Worm (Caenorhabditis elegans) whole organism, L2 larva: ENCODE measurements around the gene egrh-1.

Source experiments
- C34F6.9 ChIP-seq: fragments of 150-350 bp; optimal IDR thresholded peaks from 2 replicates; lab custom pipeline; 2014; ENCODE audit warnings: missing biosample characterization, missing genetic modification characterization
- F13H6.1 ChIP-seq: sonication (generic microtip); optimal IDR thresholded peaks from 2 replicates; lab custom pipeline; 2016; ENCODE audit warnings: missing genetic modification characterization, missing compliant biosample characterization
- R02D3.7 ChIP-seq: fragments of 150-350 bp; optimal IDR thresholded peaks from 2 replicates; lab custom pipeline; 2014; ENCODE audit warnings: missing biosample characterization, missing genetic modification characterization
- Y55F3AM.14 ChIP-seq: fragments of 200-800 bp; sonication (Bioruptor generic); optimal IDR thresholded peaks from 2 replicates; lab custom pipeline; 2018; ENCODE audit warnings: mild to moderate bottlenecking, missing genetic modification characterization, missing compliant biosample characterization
- ZK546.5 ChIP-seq: sonication (generic microtip); optimal IDR thresholded peaks from 2 replicates; lab custom pipeline; 2017; ENCODE audit warnings: missing biosample characterization, missing genetic modification characterization
- alr-1 ChIP-seq: fragments of 150-350 bp; optimal IDR thresholded peaks from 2 replicates; lab custom pipeline; 2014; ENCODE audit warnings: missing biosample characterization, missing genetic modification characterization
- aly-2 ChIP-seq: fragments of 150-350 bp; optimal IDR thresholded peaks from 2 replicates; lab custom pipeline; 2014; ENCODE audit warnings: missing biosample characterization, missing genetic modification characterization
- ama-1 ChIP-seq: fragments of 150-350 bp; optimal IDR thresholded peaks from 2 replicates; lab custom pipeline; 2018; ENCODE audit warnings: inconsistent platforms
- blmp-1 ChIP-seq: sonication (generic microtip); optimal IDR thresholded peaks from 2 replicates; lab custom pipeline; 2017; ENCODE audit warnings: missing genetic modification characterization, mild to moderate bottlenecking, missing compliant biosample characterization, antibody characterized with exemption, moderate library complexity; ENCODE audit not compliant: insufficient read depth
- ceh-16 ChIP-seq: fragments of 150-350 bp; optimal IDR thresholded peaks from 2 replicates; lab custom pipeline; 2014; ENCODE audit warnings: missing biosample characterization, missing genetic modification characterization
- ceh-82 ChIP-seq: fragments of 150-350 bp; optimal IDR thresholded peaks from 2 replicates; lab custom pipeline; 2014; ENCODE audit warnings: missing biosample characterization, missing genetic modification characterization
- crh-2 ChIP-seq: sonication (generic microtip); optimal IDR thresholded peaks from 2 replicates; lab custom pipeline; 2017; ENCODE audit warnings: missing biosample characterization, missing genetic modification characterization
- dmd-4 ChIP-seq: sonication (generic microtip); optimal IDR thresholded peaks from 2 replicates; lab custom pipeline; 2017; ENCODE audit warnings: missing biosample characterization, missing genetic modification characterization
- egl-27 ChIP-seq: sonication (generic microtip); optimal IDR thresholded peaks from 3 replicates; lab custom pipeline; 2017; ENCODE audit warnings: missing biosample characterization, missing genetic modification reagents, missing genetic modification characterization
- elt-1 ChIP-seq: fragments of 150-350 bp; optimal IDR thresholded peaks from 2 replicates; lab custom pipeline; 2014; ENCODE audit warnings: missing biosample characterization, missing genetic modification characterization
- elt-3 ChIP-seq: sonication (generic microtip); optimal IDR thresholded peaks from 2 replicates; lab custom pipeline; 2017; ENCODE audit warnings: missing biosample characterization, missing genetic modification characterization
- fos-1 ChIP-seq: fragments of 150-350 bp; optimal IDR thresholded peaks from 2 replicates; lab custom pipeline; 2014; ENCODE audit warnings: missing biosample characterization, missing genetic modification characterization
- gmeb-1 ChIP-seq: fragments of 150-350 bp; optimal IDR thresholded peaks from 2 replicates; lab custom pipeline; 2014; ENCODE audit warnings: missing biosample characterization, missing genetic modification characterization
- lin-11 ChIP-seq: fragments of 150-350 bp; sonication (generic microtip); optimal IDR thresholded peaks from 2 replicates; lab custom pipeline; 2014; ENCODE audit warnings: missing biosample characterization, missing genetic modification characterization, inconsistent platforms, mixed read lengths
- lin-13 ChIP-seq: fragments of 150-350 bp; optimal IDR thresholded peaks from 2 replicates; lab custom pipeline; 2014; ENCODE audit warnings: missing biosample characterization, missing genetic modification reagents, missing genetic modification characterization
- lin-39 ChIP-seq: fragments of 150-350 bp; optimal IDR thresholded peaks from 2 replicates; lab custom pipeline; 2014; ENCODE audit warnings: missing biosample characterization, missing genetic modification reagents, missing genetic modification characterization
- lsy-2 ChIP-seq, 2 experiments: fragments of 150-350 bp in 1 of 2; sonication (generic microtip) in 1 of 2; optimal IDR thresholded peaks; 2 replicates each; lab custom pipeline; 2014 to 2017; ENCODE audit warnings: missing biosample characterization in 2 of 2, missing genetic modification characterization in 2 of 2
- mab-5 ChIP-seq: fragments of 150-350 bp; optimal IDR thresholded peaks from 2 replicates; lab custom pipeline; 2014; ENCODE audit warnings: missing biosample characterization, missing genetic modification characterization
- mbf-1 ChIP-seq: sonication (generic microtip); optimal IDR thresholded peaks from 2 replicates; lab custom pipeline; 2017; ENCODE audit warnings: missing biosample characterization, missing genetic modification characterization
- mdl-1 ChIP-seq, 2 experiments: fragments of 150-350 bp in 1 of 2; sonication (generic microtip) in 1 of 2; optimal IDR thresholded peaks; 2 replicates each; lab custom pipeline; 2017; ENCODE audit warnings: missing biosample characterization in 2 of 2, missing genetic modification characterization in 2 of 2
- nhr-10 ChIP-seq: sonication (generic microtip); optimal IDR thresholded peaks from 2 replicates; lab custom pipeline; 2017; ENCODE audit warnings: missing biosample characterization, missing genetic modification characterization
- nhr-11 ChIP-seq: fragments of 150-350 bp; optimal IDR thresholded peaks from 2 replicates; lab custom pipeline; 2014; ENCODE audit warnings: missing biosample characterization, missing genetic modification characterization
- nhr-12 ChIP-seq: fragments of 150-350 bp; optimal IDR thresholded peaks from 2 replicates; lab custom pipeline; 2014; ENCODE audit warnings: missing biosample characterization, missing genetic modification characterization
- nhr-129 ChIP-seq: fragments of 150-350 bp; optimal IDR thresholded peaks from 2 replicates; lab custom pipeline; 2014; ENCODE audit warnings: missing biosample characterization, missing genetic modification characterization
- nhr-21 ChIP-seq: fragments of 150-350 bp; optimal IDR thresholded peaks from 2 replicates; lab custom pipeline; 2014; ENCODE audit warnings: missing biosample characterization, missing genetic modification characterization
- nhr-23 ChIP-seq: fragments of 150-350 bp; optimal IDR thresholded peaks from 2 replicates; lab custom pipeline; 2014; ENCODE audit warnings: missing biosample characterization, missing genetic modification reagents, missing genetic modification characterization
- nhr-237 ChIP-seq: fragments of 150-350 bp; optimal IDR thresholded peaks from 2 replicates; lab custom pipeline; 2014; ENCODE audit warnings: missing biosample characterization, missing genetic modification characterization
- nhr-25 ChIP-seq: fragments of 150-350 bp; sonication (generic microtip); optimal IDR thresholded peaks from 3 replicates; lab custom pipeline; 2014; ENCODE audit warnings: missing biosample characterization, missing genetic modification characterization
- nhr-6 ChIP-seq: fragments of 150-350 bp; optimal IDR thresholded peaks from 2 replicates; lab custom pipeline; 2014; ENCODE audit warnings: missing biosample characterization, missing genetic modification characterization
- nhr-77 ChIP-seq: fragments of 150-350 bp; optimal IDR thresholded peaks from 2 replicates; lab custom pipeline; 2014; ENCODE audit warnings: missing biosample characterization, missing genetic modification characterization
- peb-1 ChIP-seq: fragments of 150-350 bp; optimal IDR thresholded peaks from 2 replicates; lab custom pipeline; 2014; ENCODE audit warnings: missing biosample characterization, missing genetic modification characterization
- sem-4 ChIP-seq: fragments of 150-350 bp; optimal IDR thresholded peaks from 2 replicates; lab custom pipeline; 2014; ENCODE audit warnings: missing biosample characterization, missing genetic modification reagents, missing genetic modification characterization
- skn-1 ChIP-seq: sonication (generic microtip); optimal IDR thresholded peaks from 2 replicates; lab custom pipeline; 2017; ENCODE audit warnings: missing biosample characterization, missing genetic modification characterization
- sma-3 ChIP-seq: sonication (generic microtip); optimal IDR thresholded peaks from 2 replicates; lab custom pipeline; 2016; ENCODE audit warnings: missing genetic modification reagents, missing genetic modification characterization, missing compliant biosample characterization
- sma-9 ChIP-seq, 2 experiments: fragments of 150-350 bp in 1 of 2; sonication (generic microtip) in 1 of 2; optimal IDR thresholded peaks; 2 replicates each; lab custom pipeline; 2014 to 2016; ENCODE audit warnings: missing genetic modification characterization in 2 of 2, mild to moderate bottlenecking in 1 of 2, missing biosample characterization in 1 of 2, missing compliant biosample characterization in 1 of 2, missing genetic modification reagents in 1 of 2, moderate library complexity in 1 of 2
- snpc-4 ChIP-seq: fragments of 150-350 bp; optimal IDR thresholded peaks from 2 replicates; lab custom pipeline; 2014; ENCODE audit warnings: missing biosample characterization, missing genetic modification characterization
- unc-39 ChIP-seq: fragments of 150-350 bp; optimal IDR thresholded peaks from 2 replicates; lab custom pipeline; 2014; ENCODE audit warnings: missing biosample characterization, missing genetic modification characterization
- unc-55 ChIP-seq: fragments of 150-350 bp; sonication (generic microtip); optimal IDR thresholded peaks from 3 replicates; lab custom pipeline; 2014; ENCODE audit warnings: missing biosample characterization, missing genetic modification reagents, missing genetic modification characterization
- unc-62 ChIP-seq: fragments of 150-350 bp; optimal IDR thresholded peaks from 2 replicates; lab custom pipeline; 2014; ENCODE audit warnings: missing biosample characterization, missing genetic modification reagents, missing genetic modification characterization
- ztf-1 ChIP-seq: fragments of 200-800 bp; sonication (Bioruptor generic); conservative IDR thresholded peaks from 2 replicates; pipeline ENCODE4 v1.3.6; 2022; ENCODE audit warnings: missing genetic modification characterization, missing compliant biosample characterization
- ztf-11 ChIP-seq: sonication (generic microtip); optimal IDR thresholded peaks from 2 replicates; lab custom pipeline; 2017; ENCODE audit warnings: missing biosample characterization, missing genetic modification characterization
- ztf-4 ChIP-seq: fragments of 150-350 bp; optimal IDR thresholded peaks from 2 replicates; lab custom pipeline; 2014; ENCODE audit warnings: missing biosample characterization, missing genetic modification characterization

The egrh-1 gene

ce11 chrX:14816717-14817116 is 29.0 kb upstream of the egrh-1 start:
- TF ChIP-seq lsy-2 (tag; optimal IDR thresholded peaks at IDR 0.05; lab: Kevin White, UChicago) (no peak), C34F6.9 (tag; lab: Kevin White, UChicago) (no peak), crh-2 (tag; lab: Kevin White, UChicago) (peak; percentile 54), snpc-4 (tag; lab: Kevin White, UChicago) (no peak), ZK546.5 (no peak), egl-27 (tag; lab: Kevin White, UChicago) (no peak), nhr-129 (tag; lab: Kevin White, UChicago) (peak; percentile 1), alr-1 (tag; lab: Kevin White, UChicago) (no peak), fos-1 (tag; lab: Kevin White, UChicago) (peak; percentile 41), unc-55 (GFP tag; lab: Kevin White, UChicago) (no peak), lin-39 (tag; lab: Kevin White, UChicago) (no peak), sma-9 (GFP tag; optimal IDR thresholded peaks at IDR 0.05; lab: Kevin White, UChicago) (peak; percentile 49), sma-9 (tag; optimal IDR thresholded peaks at IDR 0.05; lab: Kevin White, UChicago) (no peak), ztf-1 (GFP tag; lab: Robert Waterston, UW) (no peak), ama-1 (lab: Kevin White, UChicago) (peak; percentile 21), F13H6.1 (tag; lab: Kevin White, UChicago) (peak; percentile 10)

ce11 chrX:14818464-14819259 is 27.1 kb upstream of the egrh-1 start, which contains the start of gene epn-1:
TSS of gene epn-1 (minus strand) at chrX:14818514.
- TF ChIP-seq fos-1 (tag; lab: Kevin White, UChicago) (peak; percentile 89), blmp-1 (peak; percentile 69), unc-62 (peak; percentile 80), ztf-4 (tag; lab: Kevin White, UChicago) (peak; percentile 94), elt-1 (tag; lab: Kevin White, UChicago) (peak; percentile 16), gmeb-1 (tag; lab: Kevin White, UChicago) (peak; percentile 74), nhr-10 (peak; percentile 80), sem-4 (tag; lab: Kevin White, UChicago) (peak; percentile 96), sma-3 (GFP tag; lab: Kevin White, UChicago) (peak; percentile 98), crh-2 (tag; lab: Kevin White, UChicago) (peak; percentile 96), ZK546.5 (peak; percentile 31), nhr-77 (tag; lab: Kevin White, UChicago) (peak; percentile 61), lin-13 (GFP tag; lab: Kevin White, UChicago) (peak; percentile 94), elt-3 (tag; lab: Kevin White, UChicago) (no peak), snpc-4 (tag; lab: Kevin White, UChicago) (peak; percentile 78), mab-5 (peak; percentile 93), ztf-1 (GFP tag; lab: Robert Waterston, UW) (no peak), nhr-11 (tag; lab: Kevin White, UChicago) (no peak), ceh-16 (tag; lab: Kevin White, UChicago) (peak; percentile 98), nhr-25 (peak; percentile 97), ama-1 (lab: Kevin White, UChicago) (peak; percentile 54), C34F6.9 (tag; lab: Kevin White, UChicago) (peak; percentile 98), sma-9 (GFP tag; optimal IDR thresholded peaks at IDR 0.05; lab: Kevin White, UChicago) (peak; percentile 98), sma-9 (tag; optimal IDR thresholded peaks at IDR 0.05; lab: Kevin White, UChicago) (peak; percentile 64), dmd-4 (no peak), ceh-82 (peak; percentile 54), nhr-129 (tag; lab: Kevin White, UChicago) (peak; percentile 96), unc-55 (GFP tag; lab: Kevin White, UChicago) (peak; percentile 90), aly-2 (tag; lab: Kevin White, UChicago) (no peak), mdl-1 (tag; optimal IDR thresholded peaks at IDR 0.05; lab: Kevin White, UChicago) (peak; percentile 99 to 100), skn-1 (tag; lab: Kevin White, UChicago) (peak; percentile 30), nhr-12 (tag; lab: Kevin White, UChicago) (peak; percentile 69), nhr-21 (peak; percentile 98), unc-39 (tag; lab: Kevin White, UChicago) (no peak), F13H6.1 (tag; lab: Kevin White, UChicago) (peak; percentile 99), nhr-237 (tag; lab: Kevin White, UChicago) (peak; percentile 58), lin-11 (tag; lab: Kevin White, UChicago) (peak; percentile 98), ztf-11 (tag; lab: Kevin White, UChicago) (peak; percentile 27), lsy-2 (tag; optimal IDR thresholded peaks at IDR 0.05; lab: Kevin White, UChicago) (peak; percentile 79 to 94), mbf-1 (tag; lab: Kevin White, UChicago) (no peak), peb-1 (tag; lab: Kevin White, UChicago) (no peak), R02D3.7 (tag; lab: Kevin White, UChicago) (no peak), nhr-23 (no peak), lin-39 (tag; lab: Kevin White, UChicago) (peak; percentile 70), egl-27 (tag; lab: Kevin White, UChicago) (peak; percentile 97), alr-1 (tag; lab: Kevin White, UChicago) (no peak), nhr-6 (tag; lab: Kevin White, UChicago) (peak; percentile 84), Y55F3AM.14 (GFP tag; lab: Kevin White, UChicago) (peak; percentile 99)
